Fruit fly (Drosophila melanogaster) whole organism, adult: ENCODE measurements around the gene CG2211.

ENCODE experiments used
- CG11617 ChIP-seq: fragments of 200-800 bp; sonication (Bioruptor generic); optimal IDR thresholded peaks from 2 replicates; lab custom pipeline; 2017; ENCODE audit warnings: mild to moderate bottlenecking, missing biosample characterization, missing genetic modification reagents, missing genetic modification characterization
- CG12768 ChIP-seq: fragments of 200-800 bp; sonication (Bioruptor generic); optimal IDR thresholded peaks from 2 replicates; lab custom pipeline; 2017; ENCODE audit warnings: missing biosample characterization, missing genetic modification characterization, mild to moderate bottlenecking, moderate library complexity, missing genetic modification reagents
- CG1620 ChIP-seq: fragments of 200-800 bp; sonication (Bioruptor generic); optimal IDR thresholded peaks from 2 replicates; lab custom pipeline; 2016; ENCODE audit warnings: missing biosample characterization, missing genetic modification characterization
- CG33017 ChIP-seq: fragments of 200-800 bp; sonication (Bioruptor generic); optimal IDR thresholded peaks from 2 replicates; lab custom pipeline; 2018; ENCODE audit warnings: missing biosample characterization, mild to moderate bottlenecking, missing genetic modification characterization, moderate library complexity
- CG7101 ChIP-seq: fragments of 200-800 bp; sonication (Bioruptor generic); optimal IDR thresholded peaks from 2 replicates; lab custom pipeline; 2018; ENCODE audit warnings: missing biosample characterization, mild to moderate bottlenecking, missing genetic modification characterization, moderate library complexity
- Clk ChIP-seq: fragments of 200-800 bp; sonication (Bioruptor generic); optimal IDR thresholded peaks from 2 replicates; lab custom pipeline; 2017; ENCODE audit warnings: missing biosample characterization, missing genetic modification characterization
- Crg-1 ChIP-seq: fragments of 200-800 bp; sonication (Bioruptor generic); optimal IDR thresholded peaks from 2 replicates; lab custom pipeline; 2016; ENCODE audit warnings: missing biosample characterization, missing genetic modification characterization
- Hr96 ChIP-seq: fragments of 200-800 bp; sonication (Bioruptor generic); optimal IDR thresholded peaks from 2 replicates; lab custom pipeline; 2016; ENCODE audit warnings: missing biosample characterization, missing genetic modification characterization
- Mnt ChIP-seq: fragments of 200-800 bp; sonication (Bioruptor generic); optimal IDR thresholded peaks from 2 replicates; lab custom pipeline; 2016; ENCODE audit warnings: missing biosample characterization, mild to moderate bottlenecking, missing genetic modification characterization
- bab1 ChIP-seq: fragments of 200-800 bp; sonication (Bioruptor generic); optimal IDR thresholded peaks from 3 replicates; lab custom pipeline; 2019; ENCODE audit warnings: missing biosample characterization, mild to moderate bottlenecking, missing genetic modification characterization, moderate library complexity
- kay ChIP-seq: fragments of 200-800 bp; sonication (Bioruptor generic); peaks from one replicate; lab custom pipeline; 2016; ENCODE audit warnings: missing biosample characterization, missing genetic modification characterization, borderline replicate concordance
- ovo ChIP-seq: fragments of 200-800 bp; sonication (Bioruptor generic); optimal IDR thresholded peaks from 2 replicates; lab custom pipeline; 2016; ENCODE audit warnings: missing biosample characterization, missing genetic modification characterization
- pad ChIP-seq: fragments of 200-800 bp; sonication (Bioruptor generic); optimal IDR thresholded peaks from 3 replicates; lab custom pipeline; 2017; ENCODE audit warnings: missing biosample characterization, missing genetic modification characterization, mild to moderate bottlenecking, moderate library complexity, missing genetic modification reagents
- tj ChIP-seq: fragments of 200-800 bp; sonication (Bioruptor generic); optimal IDR thresholded peaks from 3 replicates; lab custom pipeline; 2017; ENCODE audit warnings: missing biosample characterization, mild to moderate bottlenecking, missing genetic modification characterization, moderate library complexity

- TF ChIP-seq Crg-1 (GFP tag; lab: Kevin White, UChicago) (no peak), ovo (no peak), kay (GFP tag; lab: Kevin White, UChicago) (no peak), CG33017 (tag; lab: Kevin White, UChicago) (no peak), bab1 (GFP tag; lab: Kevin White, UChicago) (no peak), CG11617 (GFP tag; lab: Kevin White, UChicago) (no peak), CG12768 (GFP tag; lab: Kevin White, UChicago) (no peak), Mnt (no peak), Clk (GFP tag; lab: Kevin White, UChicago) (no peak), Hr96 (GFP tag; lab: Kevin White, UChicago) (no peak), tj (no peak), CG1620 (GFP tag; lab: Kevin White, UChicago) (peak; percentile 49), CG7101 (tag; lab: Kevin White, UChicago) (no peak), pad (peak; percentile 2)
Observed at dm6 chr3L:1295693-1296092, 39.5 kb downstream of the CG2211 start, which contains the start of gene Rabex-5.
